Fruit fly (Drosophila melanogaster) whole organism, embryonic: Measurements from ENCODE around the gene CG5781.

Source experiments
- gcm2 ChIP-seq: fragments of 200-800 bp; sonication (Bioruptor generic); optimal IDR thresholded peaks from 2 replicates; lab custom pipeline; 2016; ENCODE audit warnings: missing biosample characterization, missing genetic modification characterization
- h ChIP-seq: fragments of >200 bp; optimal IDR thresholded peaks from 2 replicates; lab custom pipeline; 2017

DNA sequence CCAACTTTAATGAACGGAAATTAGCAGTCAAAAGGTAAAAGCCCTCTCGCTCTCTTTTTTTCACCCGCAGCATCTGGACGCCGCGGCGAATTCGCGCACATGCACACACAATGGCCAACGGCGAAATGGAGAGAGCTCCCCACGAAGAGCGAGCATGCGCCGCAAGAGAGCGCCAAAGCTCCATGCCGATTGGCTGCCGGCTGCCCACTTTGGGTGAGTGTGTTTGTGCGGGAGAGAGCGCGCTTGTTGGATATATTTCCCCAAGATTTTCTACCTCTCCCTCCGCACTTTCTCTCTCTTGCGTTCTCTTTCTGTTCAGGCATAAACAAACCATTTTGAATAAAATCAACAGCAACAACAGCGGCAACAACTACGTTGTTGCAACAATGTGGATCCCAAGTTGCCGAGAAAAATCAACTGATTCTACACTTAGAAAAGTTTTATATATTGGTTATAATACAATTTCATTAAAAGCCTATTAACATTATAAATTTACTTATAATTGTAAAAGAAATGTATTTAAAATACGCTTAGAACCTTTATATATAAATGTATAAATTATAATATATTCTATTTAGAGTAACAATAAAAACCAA, 41.3 kb downstream of the CG5781 start:
- TF ChIP-seq h (no peak), gcm2 (GFP tag; lab: Kevin White, UChicago) (no peak)
